Worm (Caenorhabditis elegans) whole organism, L4/young adult: Measurements from ENCODE around the gene fbxa-172.

Experiments used
- dao-5 ChIP-seq: sonication (generic microtip); optimal IDR thresholded peaks from 2 replicates; lab custom pipeline; 2016; ENCODE audit warnings: missing genotype, missing genetic modification characterization, moderate library complexity, missing compliant biosample characterization
- him-1 ChIP-seq: sonication (generic microtip); optimal IDR thresholded peaks from 2 replicates; lab custom pipeline; 2016; ENCODE audit warnings: missing genotype, missing genetic modification reagents, missing genetic modification characterization, missing compliant biosample characterization

DNA sequence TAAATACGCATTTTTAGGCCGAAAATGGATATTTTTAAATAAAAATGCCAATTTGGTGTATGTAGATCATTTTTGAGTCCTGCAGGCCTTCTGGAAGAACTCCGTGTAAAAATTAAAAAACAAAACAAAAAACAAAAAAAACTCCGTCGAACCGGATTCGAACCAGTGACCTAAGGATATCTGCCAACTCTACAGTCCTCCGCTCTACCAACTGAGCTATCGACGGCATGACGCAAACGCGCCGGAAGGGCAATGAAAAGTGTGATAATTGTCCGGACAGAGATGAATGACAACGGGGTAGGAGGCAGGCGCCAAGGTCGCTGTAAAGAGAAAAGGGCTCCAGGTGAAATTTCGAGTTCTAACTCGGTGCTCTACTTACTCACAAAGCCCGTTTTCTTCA lies 16.7 kb upstream of the fbxa-172 start:
- TF ChIP-seq him-1 (no peak), dao-5 (tag; lab: Kevin White, UChicago) (no peak)
